Worm (Caenorhabditis elegans) whole organism, young adult: ENCODE measurements around the gene clec-169.

Experiments
- D2030.7 ChIP-seq: fragments of 200-800 bp; sonication (Bioruptor generic); IDR thresholded peaks from 2 replicates; pipeline ENCODE4 v1.3.6; 2022; ENCODE audit warnings: missing genetic modification reagents, missing genetic modification characterization, missing compliant biosample characterization
- Y79H2A.3 ChIP-seq: fragments of 200-800 bp; sonication (Bioruptor generic); conservative IDR thresholded peaks from 2 replicates; pipeline ENCODE4 v1.3.6; 2022; ENCODE audit warnings: missing genetic modification reagents, missing genetic modification characterization, missing compliant biosample characterization
- attf-6 ChIP-seq: fragments of 200-800 bp; sonication (Bioruptor generic); IDR thresholded peaks from 2 replicates; pipeline ENCODE4 v1.3.6; 2022; ENCODE audit warnings: missing genetic modification reagents, missing genetic modification characterization, missing compliant biosample characterization
- ekl-4 ChIP-seq: fragments of 200-800 bp; sonication (Bioruptor generic); IDR thresholded peaks from 2 replicates; pipeline ENCODE4 v1.3.6; 2022; ENCODE audit warnings: missing genetic modification reagents, missing genetic modification characterization, missing compliant biosample characterization
- nfyb-1 ChIP-seq: fragments of 200-800 bp; sonication (Bioruptor generic); IDR thresholded peaks from 2 replicates; pipeline ENCODE4 v1.3.6; 2022; ENCODE audit warnings: missing genetic modification reagents, missing genetic modification characterization, missing compliant biosample characterization

DNA sequence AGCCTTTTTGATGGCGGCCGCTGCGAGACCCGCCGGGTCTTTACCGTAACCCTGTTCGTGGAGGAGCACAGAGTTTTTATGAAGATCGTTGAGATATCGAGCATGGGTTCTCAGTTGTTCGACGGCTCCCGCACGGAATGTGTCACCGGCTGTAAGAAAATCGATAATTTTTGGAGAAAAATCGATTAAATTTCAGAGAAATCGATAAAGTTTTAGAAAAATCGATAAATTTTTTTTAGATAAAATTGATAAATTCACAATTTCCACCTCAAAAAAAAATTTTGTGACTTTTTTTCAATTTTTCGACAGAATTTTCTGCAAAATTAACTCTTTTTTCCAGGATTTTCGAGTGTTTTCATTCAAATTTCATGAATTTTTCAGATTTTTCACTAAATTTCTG is 26.3 kb upstream of the clec-169 start:
- TF ChIP-seq D2030.7 (GFP tag; lab: Robert Waterston, UW), result no peak
- TF ChIP-seq nfyb-1, result no peak
- TF ChIP-seq attf-6 (GFP tag; lab: Robert Waterston, UW), result no peak
- TF ChIP-seq Y79H2A.3 (GFP tag; lab: Robert Waterston, UW), result no peak
- no peak for TF ChIP-seq ekl-4 (GFP tag; lab: Robert Waterston, UW)
